Fruit fly (Drosophila melanogaster) whole organism, embryonic: ENCODE results near the gene CG17593.

Experiments used
- Adf1 ChIP-seq: fragments of 200-800 bp; sonication (Bioruptor generic); IDR thresholded peaks from 2 replicates; pipeline ENCODE4 v1.3.6; 2022; ENCODE audit warnings: missing biosample characterization, missing genetic modification characterization
- B-H2 ChIP-seq: fragments of 200-800 bp; sonication (Bioruptor generic); optimal IDR thresholded peaks from 2 replicates; lab custom pipeline; 2018; ENCODE audit warnings: missing biosample characterization, mild to moderate bottlenecking, missing genetic modification characterization
- Bdp1 ChIP-seq: fragments of 200-800 bp; sonication (Bioruptor generic); optimal IDR thresholded peaks from 3 replicates; lab custom pipeline; 2016; ENCODE audit warnings: missing biosample characterization, missing genetic modification characterization
- CG10321 ChIP-seq: fragments of 200-800 bp; sonication (Bioruptor generic); IDR thresholded peaks from 2 replicates; pipeline ENCODE4 v1.3.6; 2022; ENCODE audit warnings: missing biosample characterization, missing genetic modification characterization
- CG11093 ChIP-seq: fragments of 200-800 bp; sonication (Bioruptor generic); IDR thresholded peaks from 3 replicates; pipeline ENCODE4 v1.3.6; 2022; ENCODE audit warnings: missing biosample characterization, missing genetic modification characterization
- CG11247 ChIP-seq: fragments of 200-800 bp; sonication (Bioruptor generic); IDR thresholded peaks from 2 replicates; pipeline ENCODE4 v1.3.6; 2022; ENCODE audit warnings: missing biosample characterization, missing genetic modification characterization
- CG11696 ChIP-seq: fragments of 200-800 bp; sonication (Bioruptor generic); IDR thresholded peaks from 2 replicates; pipeline ENCODE4 v1.3.6; 2022; ENCODE audit warnings: missing biosample characterization, missing genetic modification characterization
- CG11723 ChIP-seq: fragments of 200-800 bp; sonication (Bioruptor generic); optimal IDR thresholded peaks from 2 replicates; lab custom pipeline; 2017; ENCODE audit warnings: missing biosample characterization, mild to moderate bottlenecking, missing genetic modification characterization
- CG14667 ChIP-seq: fragments of 200-800 bp; sonication (Bioruptor generic); IDR thresholded peaks from 2 replicates; pipeline ENCODE4 v1.3.6; 2022; ENCODE audit warnings: missing biosample characterization, missing genetic modification characterization
- CG14860 ChIP-seq: fragments of 200-800 bp; sonication (Bioruptor generic); IDR thresholded peaks from 3 replicates; pipeline ENCODE4 v1.3.6; 2022; ENCODE audit warnings: missing biosample characterization, missing genetic modification characterization; ENCODE audit not compliant: partially characterized antibody
- CG15269 ChIP-seq: fragments of 200-800 bp; sonication (Bioruptor generic); optimal IDR thresholded peaks from 2 replicates; lab custom pipeline; 2018; ENCODE audit warnings: missing biosample characterization, mild to moderate bottlenecking, missing genetic modification characterization, moderate library complexity
- CG17328 ChIP-seq: fragments of 200-800 bp; sonication (Bioruptor generic); IDR thresholded peaks from 2 replicates; pipeline ENCODE4 v1.3.6; 2022; ENCODE audit warnings: missing biosample characterization, missing genetic modification characterization
- CG17361 ChIP-seq: fragments of 200-800 bp; sonication (Bioruptor generic); IDR thresholded peaks from 3 replicates; pipeline ENCODE4 v1.3.6; 2022; ENCODE audit warnings: missing biosample characterization, missing genetic modification characterization
- CG18764 ChIP-seq: fragments of 200-800 bp; sonication (Bioruptor generic); optimal IDR thresholded peaks from 3 replicates; lab custom pipeline; 2016; ENCODE audit warnings: missing biosample characterization, missing genetic modification characterization
- CG3163 ChIP-seq: fragments of 200-800 bp; sonication (Bioruptor generic); optimal IDR thresholded peaks from 3 replicates; lab custom pipeline; 2016; ENCODE audit warnings: missing biosample characterization, missing genetic modification characterization
- CG32532 ChIP-seq: fragments of 200-800 bp; sonication (Bioruptor generic); IDR thresholded peaks from 2 replicates; pipeline ENCODE4 v1.3.6; 2022; ENCODE audit warnings: missing biosample characterization, missing genetic modification characterization
- CG32772 ChIP-seq: fragments of 200-800 bp; sonication (Bioruptor generic); IDR thresholded peaks from 2 replicates; pipeline ENCODE4 v1.3.6; 2022; ENCODE audit warnings: missing biosample characterization, missing genetic modification characterization
- CG3281 ChIP-seq: fragments of 200-800 bp; sonication (Bioruptor generic); optimal IDR thresholded peaks from 3 replicates; lab custom pipeline; 2017; ENCODE audit warnings: missing biosample characterization, mild to moderate bottlenecking, missing genetic modification characterization
- CG34376 ChIP-seq: fragments of 200-800 bp; sonication (Bioruptor generic); optimal IDR thresholded peaks from 2 replicates; lab custom pipeline; 2018; ENCODE audit warnings: missing biosample characterization, mild to moderate bottlenecking, missing genetic modification characterization
- CG4328 ChIP-seq: fragments of 200-800 bp; sonication (Bioruptor generic); optimal IDR thresholded peaks from 3 replicates; lab custom pipeline; 2017; ENCODE audit warnings: missing biosample characterization, missing genetic modification reagents, missing genetic modification characterization
- CG5953 ChIP-seq: fragments of 200-800 bp; sonication (Bioruptor generic); IDR thresholded peaks from 2 replicates; pipeline ENCODE4 v1.3.6; 2022; ENCODE audit warnings: missing biosample characterization, missing genetic modification characterization
- CG7271 ChIP-seq: fragments of 200-800 bp; sonication (Bioruptor generic); optimal IDR thresholded peaks from 2 replicates; lab custom pipeline; 2018; ENCODE audit warnings: missing biosample characterization, mild to moderate bottlenecking, missing genetic modification characterization, moderate library complexity
- CG7786 ChIP-seq: fragments of 200-800 bp; sonication (Bioruptor generic); optimal IDR thresholded peaks from 2 replicates; lab custom pipeline; 2016; ENCODE audit warnings: missing biosample characterization, missing genetic modification characterization
- CG8478 ChIP-seq: fragments of >200 bp; optimal IDR thresholded peaks from 2 replicates; lab custom pipeline; 2018
- CG8924 ChIP-seq: fragments of 200-800 bp; optimal IDR thresholded peaks from 3 replicates; lab custom pipeline; 2019; ENCODE audit warnings: missing biosample characterization, mild to moderate bottlenecking, missing genetic modification characterization, moderate library complexity
- CG9215 ChIP-seq: fragments of 200-800 bp; sonication (Bioruptor generic); IDR thresholded peaks from 2 replicates; pipeline ENCODE4 v1.3.6; 2022; ENCODE audit warnings: missing biosample characterization, missing genetic modification characterization
- E2f2 ChIP-seq: fragments of 200-800 bp; sonication (Bioruptor generic); IDR thresholded peaks from 2 replicates; pipeline ENCODE4 v1.3.6; 2022; ENCODE audit warnings: missing biosample characterization, missing genetic modification characterization
- Elba2 ChIP-seq: fragments of 200-800 bp; sonication (Bioruptor generic); optimal IDR thresholded peaks from 3 replicates; lab custom pipeline; 2016; ENCODE audit warnings: missing biosample characterization, missing genetic modification characterization
- Ets65A ChIP-seq: fragments of 200-800 bp; sonication (Bioruptor generic); peaks from one replicate; lab custom pipeline; 2016; ENCODE audit warnings: missing biosample characterization, missing genetic modification characterization
- HLHmδ ChIP-seq: fragments of 200-800 bp; sonication (Bioruptor generic); optimal IDR thresholded peaks from 2 replicates; lab custom pipeline; 2018; ENCODE audit warnings: missing biosample characterization, mild to moderate bottlenecking, missing genetic modification characterization, moderate library complexity
- Side ChIP-seq: fragments of 200-800 bp; sonication (Bioruptor generic); optimal IDR thresholded peaks from 2 replicates; lab custom pipeline; 2016; ENCODE audit warnings: missing biosample characterization, missing genetic modification characterization
- Sry-β ChIP-seq: fragments of 200-800 bp; sonication (Bioruptor generic); optimal IDR thresholded peaks from 2 replicates; lab custom pipeline; 2018; ENCODE audit warnings: missing biosample characterization, mild to moderate bottlenecking, missing genetic modification characterization, moderate library complexity
- Taf1 ChIP-seq: fragments of 200-800 bp; sonication (Bioruptor generic); IDR thresholded peaks from 2 replicates; pipeline ENCODE4 v1.3.6; 2022; ENCODE audit warnings: missing biosample characterization, missing genetic modification characterization
- Trl ChIP-seq, 3 experiments: fragments of >200 bp in 2 of 3; fragments of 200-800 bp in 1 of 3; sonication (Bioruptor generic) in 1 of 3; optimal IDR thresholded peaks; 2 replicates in 1 of 3; 3 replicates in 2 of 3; lab custom pipeline; 2016 to 2017; ENCODE audit warnings: missing biosample characterization in 1 of 3, missing genetic modification characterization in 1 of 3
- amos ChIP-seq: fragments of 200-800 bp; sonication (Bioruptor generic); IDR thresholded peaks from 2 replicates; pipeline ENCODE4 v1.3.6; 2022; ENCODE audit warnings: missing biosample characterization, missing genetic modification characterization; ENCODE audit not compliant: partially characterized antibody
- aop ChIP-seq: fragments of 200-800 bp; sonication (Bioruptor generic); IDR thresholded peaks from 2 replicates; pipeline ENCODE4 v1.3.6; 2022; ENCODE audit warnings: missing biosample characterization, missing genetic modification characterization
- ap ChIP-seq: fragments of 200-800 bp; sonication (Bioruptor generic); IDR thresholded peaks from 2 replicates; pipeline ENCODE4 v1.3.6; 2022; ENCODE audit warnings: missing biosample characterization, missing genetic modification characterization
- bigmax ChIP-seq: fragments of 200-800 bp; sonication (Bioruptor generic); optimal IDR thresholded peaks from 2 replicates; lab custom pipeline; 2018; ENCODE audit warnings: missing biosample characterization, mild to moderate bottlenecking, missing genetic modification characterization
- btn ChIP-seq: fragments of 200-800 bp; sonication (Bioruptor generic); optimal IDR thresholded peaks from 2 replicates; lab custom pipeline; 2016; ENCODE audit warnings: missing biosample characterization, missing genetic modification characterization
- crc ChIP-seq: fragments of 200-800 bp; sonication (Bioruptor generic); optimal IDR thresholded peaks from 2 replicates; lab custom pipeline; 2016; ENCODE audit warnings: missing biosample characterization, missing genetic modification characterization
- exex ChIP-seq: fragments of 200-800 bp; sonication (Bioruptor generic); optimal IDR thresholded peaks from 4 replicates; lab custom pipeline; 2018; ENCODE audit warnings: missing biosample characterization, mild to moderate bottlenecking, missing genetic modification characterization, moderate library complexity
- hbn ChIP-seq: fragments of 200-800 bp; sonication (Bioruptor generic); IDR thresholded peaks from 2 replicates; pipeline ENCODE4 v1.3.6; 2022; ENCODE audit warnings: missing biosample characterization, missing genetic modification characterization; ENCODE audit not compliant: partially characterized antibody
- jigr1 ChIP-seq: fragments of 200-800 bp; sonication (Bioruptor generic); IDR thresholded peaks from 3 replicates; pipeline ENCODE4 v1.3.6; 2022; ENCODE audit warnings: missing biosample characterization, missing genetic modification characterization
- klu ChIP-seq: fragments of 200-800 bp; sonication (Bioruptor generic); IDR thresholded peaks from 2 replicates; pipeline ENCODE4 v1.3.6; 2022; ENCODE audit warnings: missing biosample characterization, missing genetic modification characterization
- lmd ChIP-seq: fragments of 200-800 bp; sonication (Bioruptor generic); IDR thresholded peaks from 2 replicates; pipeline ENCODE4 v1.3.6; 2022; ENCODE audit warnings: missing biosample characterization, missing genetic modification characterization
- nerfin-1 ChIP-seq: fragments of 200-800 bp; sonication (Bioruptor generic); optimal IDR thresholded peaks from 3 replicates; lab custom pipeline; 2019; ENCODE audit warnings: missing biosample characterization, mild to moderate bottlenecking, missing genetic modification characterization, moderate library complexity
- pros ChIP-seq: fragments of 200-800 bp; sonication (Bioruptor generic); optimal IDR thresholded peaks from 3 replicates; lab custom pipeline; 2019; ENCODE audit warnings: missing biosample characterization, mild to moderate bottlenecking, missing genetic modification characterization, moderate library complexity
- rib ChIP-seq: fragments of 200-800 bp; sonication (Bioruptor generic); IDR thresholded peaks from 2 replicates; pipeline ENCODE4 v1.3.6; 2022; ENCODE audit warnings: missing biosample characterization, missing genetic modification characterization
- run ChIP-seq: fragments of 200-800 bp; sonication (Bioruptor generic); optimal IDR thresholded peaks from 3 replicates; lab custom pipeline; 2018; ENCODE audit warnings: missing biosample characterization, mild to moderate bottlenecking, missing genetic modification characterization
- scrt ChIP-seq: fragments of 200-800 bp; sonication (Bioruptor generic); optimal IDR thresholded peaks from 2 replicates; lab custom pipeline; 2018; ENCODE audit warnings: missing biosample characterization, mild to moderate bottlenecking, missing genetic modification characterization, moderate library complexity
- tx ChIP-seq: fragments of 200-800 bp; sonication (Bioruptor generic); optimal IDR thresholded peaks from 2 replicates; lab custom pipeline; 2016; ENCODE audit warnings: missing biosample characterization, missing genetic modification characterization
- unpg ChIP-seq: fragments of 200-800 bp; sonication (Bioruptor generic); optimal IDR thresholded peaks from 3 replicates; lab custom pipeline; 2018; ENCODE audit warnings: missing biosample characterization, mild to moderate bottlenecking, missing genetic modification characterization, moderate library complexity
- yki ChIP-seq: fragments of >200 bp; optimal IDR thresholded peaks from 3 replicates; lab custom pipeline; 2018

The CG17593 gene

DNA sequence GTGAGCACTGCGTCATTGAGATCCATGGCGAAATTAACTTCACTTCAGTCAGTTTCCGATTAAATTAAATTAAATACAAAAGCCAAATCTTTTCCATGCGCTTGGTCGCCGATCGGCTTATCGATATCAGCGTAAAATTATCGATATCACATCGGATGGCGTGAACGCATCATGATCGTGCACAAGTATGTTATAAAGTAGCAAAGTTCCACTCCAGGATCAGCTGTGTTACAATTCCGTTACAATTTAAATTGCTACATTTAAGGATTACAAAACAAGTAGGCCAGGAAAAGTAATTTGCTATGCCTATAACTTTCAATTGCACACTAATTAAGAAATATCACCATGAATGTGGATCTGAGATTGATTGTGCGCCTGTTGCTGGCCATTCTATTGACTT, 44.8 kb upstream of the CG17593 start, which contains the start of the genes Pif1 and CG31776 (continued):
- TF ChIP-seq rib (GFP tag; lab: Robert Waterston, UW) (no peak), Ets65A (GFP tag; lab: Kevin White, UChicago) (no peak), HLHmδ (GFP tag; lab: Kevin White, UChicago) (no peak), tx (GFP tag; lab: Kevin White, UChicago) (no peak), Trl (optimal IDR thresholded peaks at IDR 0.05; lab: Kevin White, UChicago) (no peak), Trl (GFP tag; optimal IDR thresholded peaks at IDR 0.05; lab: Kevin White, UChicago) (no peak), E2f2 (GFP tag; lab: Robert Waterston, UW) (peak; percentile 37; the same call in 1 of the 2 replicates), CG11723 (GFP tag; lab: Kevin White, UChicago) (no peak), CG14667 (no peak), exex (tag; lab: Kevin White, UChicago) (no peak), CG17328 (GFP tag; lab: Robert Waterston, UW) (no peak), klu (no peak), CG4328 (no peak), btn (GFP tag; lab: Kevin White, UChicago) (no peak), lmd (no peak), CG8924 (tag; lab: Kevin White, UChicago) (no peak), Bdp1 (no peak), Elba2 (GFP tag; lab: Kevin White, UChicago) (no peak), Taf1 (GFP tag; lab: Robert Waterston, UW) (no peak), B-H2 (GFP tag; lab: Kevin White, UChicago) (no peak), pros (GFP tag; lab: Kevin White, UChicago) (no peak), CG15269 (tag; lab: Kevin White, UChicago) (no peak), crc (no peak), CG18764 (GFP tag; lab: Kevin White, UChicago) (no peak), CG32532 (no peak), CG9215 (GFP tag; lab: Robert Waterston, UW) (no peak), CG11093 (no peak), CG3281 (GFP tag; lab: Kevin White, UChicago) (no peak), Adf1 (GFP tag; lab: Robert Waterston, UW) (no peak), CG8478 (lab: Kevin White, UChicago) (no peak), scrt (no peak), hbn (peak; percentile 78), amos (GFP tag; lab: Robert Waterston, UW) (peak; percentile 92; the same call in 1 of the 2 replicates), run (tag; lab: Kevin White, UChicago) (no peak), CG7786 (GFP tag; lab: Kevin White, UChicago) (no peak), CG5953 (GFP tag; lab: Robert Waterston, UW) (no peak), CG7271 (tag; lab: Kevin White, UChicago) (no peak), CG14860 (GFP tag; lab: Robert Waterston, UW) (peak; percentile 63; the same call in 2 of the 3 replicates), CG10321 (GFP tag; lab: Robert Waterston, UW) (no peak), Sry-β (no peak), CG34376 (GFP tag; lab: Kevin White, UChicago) (no peak), ap (GFP tag; lab: Robert Waterston, UW) (no peak), CG3163 (GFP tag; lab: Kevin White, UChicago) (no peak), CG11696 (GFP tag; lab: Robert Waterston, UW) (no peak), CG11247 (GFP tag; lab: Robert Waterston, UW) (no peak), CG17361 (no peak), CG32772 (GFP tag; lab: Robert Waterston, UW) (no peak), nerfin-1 (tag; lab: Kevin White, UChicago) (no peak), unpg (no peak), yki (lab: Kevin White, UChicago) (no peak), Side (GFP tag; lab: Kevin White, UChicago) (no peak), aop (GFP tag; lab: Robert Waterston, UW) (no peak), bigmax (GFP tag; lab: Kevin White, UChicago) (no peak), jigr1 (GFP tag; lab: Robert Waterston, UW) (no peak)
